Fruit fly (Drosophila melanogaster): ENCODE measurements around the gene CG31730.
A peak's percentile ranks its signal among the peaks of the same experiment; 100 is the strongest.

CG31730 gene

DNA sequence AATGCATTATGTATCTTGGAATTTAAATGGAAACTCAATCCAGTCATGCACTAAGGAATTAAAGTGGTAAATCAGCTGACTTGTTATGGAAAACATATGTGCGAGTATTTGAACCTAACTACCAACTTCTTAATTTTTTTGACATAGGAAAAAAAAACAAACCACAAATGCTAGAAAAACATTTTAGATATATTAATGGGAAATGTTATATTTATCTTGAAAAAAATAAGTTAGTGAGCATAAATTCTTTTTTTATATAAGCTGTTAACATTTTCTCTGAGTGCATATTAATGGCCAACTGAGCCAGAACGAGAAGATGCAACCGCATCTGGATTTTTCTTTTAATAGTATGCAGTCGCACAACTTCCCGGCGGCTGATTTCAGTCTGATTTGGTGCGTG, 8.4 kb downstream of the CG31730 start (continued):
- TF ChIP-seq CG15336 (GFP tag; IDR thresholded peaks at IDR 0.05): 0 out of 2 replicates have a peak, but pooled peaks have one; percentile 15

DNA sequence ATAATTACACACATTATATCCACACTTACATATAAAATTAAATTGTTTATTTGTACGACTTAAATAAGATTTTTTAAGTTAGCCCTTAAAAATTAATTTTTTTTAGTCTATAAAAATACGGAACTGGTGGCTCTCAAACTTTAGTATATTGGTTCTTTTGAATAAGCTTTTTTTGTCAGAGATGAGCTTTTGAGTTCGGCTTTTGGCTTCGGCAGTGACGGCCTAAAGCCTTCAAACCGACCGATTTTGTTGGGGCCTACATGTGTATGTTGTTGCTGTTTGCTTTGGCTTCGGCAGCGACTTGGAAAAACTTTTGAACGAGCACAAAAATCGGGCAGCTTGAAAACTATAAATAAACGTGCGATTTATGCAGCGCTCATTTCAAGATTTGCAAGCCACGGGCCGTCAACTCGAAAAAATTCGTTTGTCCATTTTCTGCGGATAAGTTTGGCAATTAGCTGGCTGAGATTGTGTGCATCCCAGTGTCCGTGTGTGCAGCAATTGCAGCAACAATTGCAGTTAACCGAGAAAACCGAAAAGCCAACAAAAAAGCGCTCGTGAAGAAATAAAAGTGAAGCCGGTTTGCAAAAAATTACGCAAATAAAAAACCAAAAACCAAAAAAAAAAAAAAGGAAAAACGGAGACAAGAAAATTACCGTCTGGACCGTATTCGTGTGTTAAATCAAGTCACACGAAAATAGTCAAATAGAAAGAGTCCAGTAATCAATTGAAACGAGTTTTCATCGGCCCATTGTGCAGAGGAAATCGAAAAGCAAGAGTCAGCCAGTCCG, 13.5 kb downstream of the CG31730 start, which contains the start of gene CG16820:
CG16820 (plus strand) TSS at position 378 of the 791 bp plus-strand sequence.
- TF ChIP-seq esn (GFP tag; optimal IDR thresholded peaks at IDR 0.05): no peak
- no peak for TF ChIP-seq achi (GFP tag; optimal IDR thresholded peaks at IDR 0.05)
- no peak for TF ChIP-seq CG8319 (GFP tag; optimal IDR thresholded peaks at IDR 0.05)
- TF ChIP-seq CG34406 (GFP tag; optimal IDR thresholded peaks at IDR 0.05): no peak
- no peak for TF ChIP-seq fkh (GFP tag; optimal IDR thresholded peaks at IDR 0.05)
- TF ChIP-seq CG11294 (GFP tag; IDR thresholded peaks at IDR 0.05): no peak
- peak; percentile 15 for TF ChIP-seq dac (GFP tag; optimal IDR thresholded peaks at IDR 0.05)
- peak; percentile 57 for TF ChIP-seq Lpt (GFP tag; optimal IDR thresholded peaks at IDR 0.05)
- no peak for TF ChIP-seq Hr4 (GFP tag; optimal IDR thresholded peaks at IDR 0.05)
- TF ChIP-seq Ets96B (tag; optimal IDR thresholded peaks at IDR 0.05): no peak
- no peak for TF ChIP-seq Hr39 (GFP tag; optimal IDR thresholded peaks at IDR 0.05)
- no peak for TF ChIP-seq CG10631 (GFP tag; optimal IDR thresholded peaks at IDR 0.05)
- no peak for TF ChIP-seq CG1621 (tag; optimal IDR thresholded peaks at IDR 0.05)
- no peak for TF ChIP-seq OdsH (GFP tag; optimal IDR thresholded peaks at IDR 0.05)
- no peak for TF ChIP-seq ss (GFP tag; optimal IDR thresholded peaks at IDR 0.05)
- TF ChIP-seq eg (GFP tag; IDR thresholded peaks at IDR 0.05): peak; percentile 76; the same call in 2 of the 3 replicates
- no peak for TF ChIP-seq CG3919 (GFP tag; optimal IDR thresholded peaks at IDR 0.05)
- no peak for TF ChIP-seq CG9139 (GFP tag; optimal IDR thresholded peaks at IDR 0.05)
- TF ChIP-seq CG3032 (tag; optimal IDR thresholded peaks at IDR 0.05): no peak
- TF ChIP-seq Hr38 (GFP tag; optimal IDR thresholded peaks at IDR 0.05): no peak
- no peak for TF ChIP-seq dsx (GFP tag; optimal IDR thresholded peaks at IDR 0.05; ENCODE audit: poor library complexity, severe bottlenecking)
- TF ChIP-seq pdm3 (GFP tag; optimal IDR thresholded peaks at IDR 0.05): no peak
- 0 out of 3 replicates have a peak, but pooled peaks have one; percentile 50 for TF ChIP-seq CG6163 (GFP tag; IDR thresholded peaks at IDR 0.05)
- TF ChIP-seq Smox (GFP tag; optimal IDR thresholded peaks at IDR 0.05): no peak
- TF ChIP-seq CG15336 (GFP tag; IDR thresholded peaks at IDR 0.05): peak; percentile 80
- no peak for TF ChIP-seq CG6792 (GFP tag; optimal IDR thresholded peaks at IDR 0.05)
- TF ChIP-seq salr (GFP tag; optimal IDR thresholded peaks at IDR 0.05): no peak
- TF ChIP-seq lz (GFP tag; optimal IDR thresholded peaks at IDR 0.05): no peak
- TF ChIP-seq Sox14 (GFP tag; optimal IDR thresholded peaks at IDR 0.05): no peak
- peak; percentile 84 for TF ChIP-seq CG8119 (GFP tag; IDR thresholded peaks at IDR 0.05)
- no peak for TF ChIP-seq fd59A (GFP tag; optimal IDR thresholded peaks at IDR 0.05)
- TF ChIP-seq Sox102F (GFP tag; optimal IDR thresholded peaks at IDR 0.05): no peak
- peak; percentile 75 for TF ChIP-seq CG6276 (GFP tag; optimal IDR thresholded peaks at IDR 0.05)
- no peak for TF ChIP-seq net (GFP tag; optimal IDR thresholded peaks at IDR 0.05)
- peak; percentile 53 for TF ChIP-seq Eip78C (GFP tag)
- no peak for TF ChIP-seq spab (GFP tag; optimal IDR thresholded peaks at IDR 0.05)
- no peak for TF ChIP-seq CG31627 (GFP tag; optimal IDR thresholded peaks at IDR 0.05)
- TF ChIP-seq svp (GFP tag): no peak
- TF ChIP-seq CG32006 (GFP tag; optimal IDR thresholded peaks at IDR 0.05): no peak
- no peak for TF ChIP-seq fd85E (GFP tag; optimal IDR thresholded peaks at IDR 0.05)
